Worm (Caenorhabditis elegans): ENCODE results near the gene col-108.
A peak's percentile ranks its signal among the peaks of the same experiment; 100 is the strongest.

col-108 gene

ce11 chrIV:1768288-1768687 lies at the start of gene col-108:
Gene col-108, plus strand, starts transcription at chrIV:1768588.
- TF ChIP-seq skn-1 (tag; optimal IDR thresholded peaks at IDR 0.05) (no peak), ceh-82 (tag; optimal IDR thresholded peaks at IDR 0.05) (no peak), snpc-4 (tag; optimal IDR thresholded peaks at IDR 0.05) (no peak), lin-13 (GFP tag; optimal IDR thresholded peaks at IDR 0.05) (no peak), mdl-1 (tag; optimal IDR thresholded peaks at IDR 0.05) (no peak), sma-9 (GFP tag; optimal IDR thresholded peaks at IDR 0.05) (no peak), sma-9 (tag; optimal IDR thresholded peaks at IDR 0.05) (no peak), mbf-1 (tag; optimal IDR thresholded peaks at IDR 0.05) (no peak), nhr-237 (tag; optimal IDR thresholded peaks at IDR 0.05) (no peak), peb-1 (tag; optimal IDR thresholded peaks at IDR 0.05) (no peak), ztf-4 (tag; optimal IDR thresholded peaks at IDR 0.05) (no peak), ZK546.5 (tag; optimal IDR thresholded peaks at IDR 0.05) (no peak)

- TF ChIP-seq ama-1 (optimal IDR thresholded peaks at IDR 0.05), result peak; percentile 53
- TF ChIP-seq sma-3 (GFP tag; optimal IDR thresholded peaks at IDR 0.05), result peak; percentile 9
- TF ChIP-seq ztf-4 (tag; optimal IDR thresholded peaks at IDR 0.05), result no peak
- TF ChIP-seq nhr-25 (tag; optimal IDR thresholded peaks at IDR 0.05), result peak; percentile 29
- TF ChIP-seq gmeb-1 (tag; optimal IDR thresholded peaks at IDR 0.05), result no peak
- TF ChIP-seq blmp-1 (tag; optimal IDR thresholded peaks at IDR 0.05; ENCODE audit: insufficient read depth), result no peak
Observed at ce11 chrIV:1720474-1720873, 47.9 kb upstream of the col-108 start, which contains the start of gene epic-2. Gene epic-2, plus strand, starts transcription at chrIV:1720790.

ce11 chrIV:1721610-1722009 lies 46.8 kb upstream of the col-108 start:
- TF ChIP-seq ztf-11 (tag; optimal IDR thresholded peaks at IDR 0.05), result no peak
- TF ChIP-seq elt-1 (tag; optimal IDR thresholded peaks at IDR 0.05), result no peak
- no peak for TF ChIP-seq lsy-2 (tag; optimal IDR thresholded peaks at IDR 0.05)
- no peak for TF ChIP-seq unc-39 (tag; optimal IDR thresholded peaks at IDR 0.05)
- no peak for TF ChIP-seq F13H6.1 (tag; optimal IDR thresholded peaks at IDR 0.05)
- no peak for TF ChIP-seq elt-3 (tag; optimal IDR thresholded peaks at IDR 0.05)
- TF ChIP-seq blmp-1 (tag; optimal IDR thresholded peaks at IDR 0.05; ENCODE audit: insufficient read depth), result no peak

- TF ChIP-seq sma-3 (GFP tag; optimal IDR thresholded peaks at IDR 0.05) (peak; percentile 40), ama-1 (optimal IDR thresholded peaks at IDR 0.05) (peak; percentile 28), nhr-25 (tag; optimal IDR thresholded peaks at IDR 0.05) (peak; percentile 27), nhr-11 (tag; optimal IDR thresholded peaks at IDR 0.05) (no peak)
Observed at ce11 chrIV:1722953-1723352, 45.4 kb upstream of the col-108 start.

- TF ChIP-seq nhr-237 (tag; optimal IDR thresholded peaks at IDR 0.05), result no peak
- TF ChIP-seq F13H6.1 (tag; optimal IDR thresholded peaks at IDR 0.05), result no peak
- no peak for TF ChIP-seq ama-1 (optimal IDR thresholded peaks at IDR 0.05)
- TF ChIP-seq lin-11 (tag; optimal IDR thresholded peaks at IDR 0.05), result no peak
- no peak for TF ChIP-seq nhr-10 (tag; optimal IDR thresholded peaks at IDR 0.05)
- no peak for TF ChIP-seq nhr-77 (tag; optimal IDR thresholded peaks at IDR 0.05)
- no peak for TF ChIP-seq dmd-4 (tag; optimal IDR thresholded peaks at IDR 0.05)
- no peak for TF ChIP-seq nhr-25 (tag; optimal IDR thresholded peaks at IDR 0.05)
- TF ChIP-seq nhr-21 (tag; optimal IDR thresholded peaks at IDR 0.05), result no peak
- no peak for TF ChIP-seq egl-27 (tag; optimal IDR thresholded peaks at IDR 0.05)
- no peak for TF ChIP-seq nhr-12 (tag; optimal IDR thresholded peaks at IDR 0.05)
- TF ChIP-seq snpc-4 (tag; optimal IDR thresholded peaks at IDR 0.05), result no peak
- TF ChIP-seq ztf-4 (tag; optimal IDR thresholded peaks at IDR 0.05), result no peak
- no peak for TF ChIP-seq elt-3 (tag; optimal IDR thresholded peaks at IDR 0.05)
- no peak for TF ChIP-seq mbf-1 (tag; optimal IDR thresholded peaks at IDR 0.05)
- TF ChIP-seq ceh-82 (tag; optimal IDR thresholded peaks at IDR 0.05), result no peak
- TF ChIP-seq nhr-129 (tag; optimal IDR thresholded peaks at IDR 0.05), result no peak
- no peak for TF ChIP-seq gmeb-1 (tag; optimal IDR thresholded peaks at IDR 0.05)
- no peak for TF ChIP-seq skn-1 (tag; optimal IDR thresholded peaks at IDR 0.05)
- no peak for TF ChIP-seq ZK546.5 (tag; optimal IDR thresholded peaks at IDR 0.05)
Observed at ce11 chrIV:1724283-1724682, 44.1 kb upstream of the col-108 start, which contains the start of gene epic-3. Gene epic-3, minus strand, starts transcription at chrIV:1724383.

- TF ChIP-seq ceh-16 (tag; optimal IDR thresholded peaks at IDR 0.05), result no peak
- TF ChIP-seq peb-1 (tag; optimal IDR thresholded peaks at IDR 0.05), result no peak
- no peak for TF ChIP-seq mbf-1 (tag; optimal IDR thresholded peaks at IDR 0.05)
- no peak for TF ChIP-seq alr-1 (tag; optimal IDR thresholded peaks at IDR 0.05)
- TF ChIP-seq ztf-1 (GFP tag; conservative IDR thresholded peaks at IDR 0.05), result no peak
- no peak for TF ChIP-seq nhr-77 (tag; optimal IDR thresholded peaks at IDR 0.05)
- no peak for TF ChIP-seq lsy-2 (tag; optimal IDR thresholded peaks at IDR 0.05)
- no peak for TF ChIP-seq nhr-237 (tag; optimal IDR thresholded peaks at IDR 0.05)
- TF ChIP-seq lin-13 (GFP tag; optimal IDR thresholded peaks at IDR 0.05), result no peak
- TF ChIP-seq blmp-1 (tag; optimal IDR thresholded peaks at IDR 0.05; ENCODE audit: insufficient read depth), result no peak
- no peak for TF ChIP-seq C34F6.9 (tag; optimal IDR thresholded peaks at IDR 0.05)
- TF ChIP-seq lin-39 (tag; optimal IDR thresholded peaks at IDR 0.05), result no peak
- TF ChIP-seq lin-11 (tag; optimal IDR thresholded peaks at IDR 0.05), result no peak
- TF ChIP-seq nhr-129 (tag; optimal IDR thresholded peaks at IDR 0.05), result no peak
- no peak for TF ChIP-seq unc-39 (tag; optimal IDR thresholded peaks at IDR 0.05)
- no peak for TF ChIP-seq nhr-12 (tag; optimal IDR thresholded peaks at IDR 0.05)
- TF ChIP-seq ama-1 (optimal IDR thresholded peaks at IDR 0.05), result no peak
- no peak for TF ChIP-seq sem-4 (tag; optimal IDR thresholded peaks at IDR 0.05)
- TF ChIP-seq crh-2 (tag; optimal IDR thresholded peaks at IDR 0.05), result no peak
Observed at ce11 chrIV:1725888-1726287, 42.5 kb upstream of the col-108 start, which contains the start of gene K08D12.8. Gene K08D12.8, plus strand, starts transcription at chrIV:1726188.

Measured in whole organism, L2 larva.